Fruit fly (Drosophila melanogaster): ENCODE results near the gene CG31668.
A peak's percentile ranks its signal among the peaks of the same experiment; 100 is the strongest.

Gene CG31668

DNA sequence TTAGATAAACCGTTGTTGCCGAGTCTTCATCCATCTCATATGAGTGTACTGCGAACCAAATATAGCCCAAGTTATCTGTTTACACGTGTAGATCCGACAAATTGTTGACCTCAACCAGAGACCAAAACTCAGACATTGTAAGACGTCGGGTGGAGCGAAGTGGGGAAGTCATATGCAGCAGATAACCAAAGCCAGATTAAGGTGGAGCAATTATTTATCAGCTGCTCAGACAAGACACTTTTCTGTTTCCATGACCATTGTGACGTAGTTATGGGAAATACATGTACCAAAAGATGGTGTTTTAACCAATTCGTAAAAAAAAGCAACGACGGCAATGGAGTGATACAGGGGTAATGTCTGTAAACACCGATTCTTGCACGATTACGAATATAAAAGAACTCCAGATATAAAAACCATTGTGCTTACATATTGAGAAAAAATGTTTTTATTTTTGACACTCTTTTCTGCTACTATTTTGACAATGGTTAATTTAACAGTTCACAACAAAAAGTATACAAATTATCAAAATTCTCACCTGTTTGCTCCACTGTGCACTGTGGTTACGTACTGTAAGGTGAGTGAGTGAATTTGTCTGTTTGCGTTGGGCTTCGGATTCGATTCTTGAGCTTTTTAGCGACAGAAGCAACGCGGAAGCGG, 28.5 kb downstream of the CG31668 start (continued):
- TF ChIP-seq Max (GFP tag; optimal IDR thresholded peaks at IDR 0.05): peak; percentile 48
- TF ChIP-seq ems (GFP tag; optimal IDR thresholded peaks at IDR 0.05): peak; percentile 9
- TF ChIP-seq CG1529 (GFP tag; optimal IDR thresholded peaks at IDR 0.05): no peak
- no peak for TF ChIP-seq Doc2 (GFP tag; IDR thresholded peaks at IDR 0.05)
- TF ChIP-seq CG2199 (GFP tag; IDR thresholded peaks at IDR 0.05): no peak
- peak; percentile 39; the same call in 1 of the 3 replicates for TF ChIP-seq CG17361 (GFP tag; IDR thresholded peaks at IDR 0.05)
- TF ChIP-seq CG4404 (GFP tag; IDR thresholded peaks at IDR 0.05): no peak
- TF ChIP-seq crol (GFP tag; IDR thresholded peaks at IDR 0.05): no peak
- peak; percentile 49 for TF ChIP-seq fd96Cb (tag; optimal IDR thresholded peaks at IDR 0.05)
- no peak for TF ChIP-seq kay (GFP tag; optimal IDR thresholded peaks at IDR 0.05)
- TF ChIP-seq CG42726 (GFP tag; IDR thresholded peaks at IDR 0.05; ENCODE audit: partially characterized antibody): no peak
- TF ChIP-seq insv (GFP tag; optimal IDR thresholded peaks at IDR 0.05): no peak
- no peak for TF ChIP-seq CG6654 (GFP tag; optimal IDR thresholded peaks at IDR 0.05)
- TF ChIP-seq HLH4C (GFP tag; IDR thresholded peaks at IDR 0.05; ENCODE audit: partially characterized antibody): no peak

DNA sequence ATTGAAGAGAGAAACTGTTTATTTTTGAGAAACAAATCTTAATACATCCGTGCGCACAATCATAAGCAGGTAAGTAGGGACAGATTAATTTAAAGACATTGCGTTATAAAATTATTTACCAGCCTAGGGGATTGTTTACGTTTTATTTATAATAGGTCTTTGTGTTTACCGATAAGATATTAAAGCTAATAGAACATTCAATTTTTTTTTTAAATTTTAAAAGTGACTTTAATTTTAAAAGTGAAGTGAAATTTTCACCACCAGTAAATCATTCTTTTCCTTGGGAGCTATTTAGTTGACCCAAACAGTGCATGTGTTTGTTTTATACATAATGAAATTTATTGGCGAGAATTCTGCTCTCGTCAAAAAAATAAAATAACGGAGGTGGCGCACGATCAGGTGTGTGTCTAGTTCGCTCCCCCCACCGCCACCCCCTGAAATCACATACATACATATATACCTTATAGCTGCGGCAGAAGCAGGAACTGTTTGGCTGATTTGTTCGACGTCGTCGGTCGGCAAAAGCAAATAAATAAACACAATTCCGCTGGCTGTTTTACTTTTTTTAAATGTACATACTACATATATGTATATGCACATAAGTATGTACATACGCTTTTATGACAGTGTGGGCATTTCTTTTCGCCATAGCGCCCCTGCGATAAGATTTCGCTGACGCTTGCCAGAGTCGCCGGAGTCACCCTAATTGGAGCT, 29.9 kb downstream of the CG31668 start:
- TF ChIP-seq Hmr (GFP tag; optimal IDR thresholded peaks at IDR 0.05): peak; percentile 73
- no peak for TF ChIP-seq slou (GFP tag; optimal IDR thresholded peaks at IDR 0.05)
- TF ChIP-seq CrebB (tag; optimal IDR thresholded peaks at IDR 0.05): no peak
- no peak for TF ChIP-seq Asciz (GFP tag; optimal IDR thresholded peaks at IDR 0.05)
- no peak for TF ChIP-seq CG17328 (GFP tag; IDR thresholded peaks at IDR 0.05)
- TF ChIP-seq CG6765 (GFP tag; optimal IDR thresholded peaks at IDR 0.05): peak; percentile 59
- TF ChIP-seq CG6683 (GFP tag; optimal IDR thresholded peaks at IDR 0.05): no peak
- no peak for TF ChIP-seq CG14860 (GFP tag; IDR thresholded peaks at IDR 0.05; ENCODE audit: partially characterized antibody)
- TF ChIP-seq klu (GFP tag; IDR thresholded peaks at IDR 0.05): no peak
- no peak for TF ChIP-seq NK7.1 (GFP tag; optimal IDR thresholded peaks at IDR 0.05)
- peak; percentile 36 for TF ChIP-seq cad (GFP tag; optimal IDR thresholded peaks at IDR 0.05)
- TF ChIP-seq CG17385 (GFP tag; optimal IDR thresholded peaks at IDR 0.05): no peak
- no peak for TF ChIP-seq Dref (GFP tag; IDR thresholded peaks at IDR 0.05)
- no peak for TF ChIP-seq lov (optimal IDR thresholded peaks at IDR 0.05)
- no peak for TF ChIP-seq lov (GFP tag; IDR thresholded peaks at IDR 0.05)
- no peak for TF ChIP-seq ato (GFP tag; IDR thresholded peaks at IDR 0.05; ENCODE audit: partially characterized antibody)
- no peak for TF ChIP-seq CG2875 (GFP tag; optimal IDR thresholded peaks at IDR 0.05)
- TF ChIP-seq Dbx (GFP tag; IDR thresholded peaks at IDR 0.05): peak; percentile 65; the same call in 2 of the 3 replicates
- no peak for TF ChIP-seq Atf3 (GFP tag; optimal IDR thresholded peaks at IDR 0.05)
- TF ChIP-seq CG11560 (tag; IDR thresholded peaks at IDR 0.05): 0 out of 3 replicates have a peak, but pooled peaks have one; percentile 13
- no peak for TF ChIP-seq Optix (GFP tag; IDR thresholded peaks at IDR 0.05)
- peak; percentile 77 for TF ChIP-seq CG15269 (tag; optimal IDR thresholded peaks at IDR 0.05)
- no peak for TF ChIP-seq CG34224 (GFP tag; IDR thresholded peaks at IDR 0.05; ENCODE audit: partially characterized antibody)
- TF ChIP-seq CG1603 (tag; optimal IDR thresholded peaks at IDR 0.05): no peak
- TF ChIP-seq Sry-δ (GFP tag; optimal IDR thresholded peaks at IDR 0.05): no peak
- TF ChIP-seq Ptx1 (GFP tag; IDR thresholded peaks at IDR 0.05): peak; percentile 54; the same call in 1 of the 2 replicates
- no peak for TF ChIP-seq CG42726 (GFP tag; IDR thresholded peaks at IDR 0.05; ENCODE audit: partially characterized antibody)
- no peak for TF ChIP-seq sens-2 (GFP tag; IDR thresholded peaks at IDR 0.05)
- TF ChIP-seq schlank (tag; optimal IDR thresholded peaks at IDR 0.05): no peak
- TF ChIP-seq CG8290 (GFP tag; optimal IDR thresholded peaks at IDR 0.05): no peak
- TF ChIP-seq CG8290 (tag; optimal IDR thresholded peaks at IDR 0.05): peak in 1 of 2 experiments; percentile 18
- no peak for TF ChIP-seq Dfd (GFP tag; optimal IDR thresholded peaks at IDR 0.05)
- peak; percentile 53 for TF ChIP-seq CG9817 (tag; optimal IDR thresholded peaks at IDR 0.05)
- no peak for TF ChIP-seq CG12236 (GFP tag; optimal IDR thresholded peaks at IDR 0.05)
- TF ChIP-seq CG9437 (GFP tag; optimal IDR thresholded peaks at IDR 0.05): peak; percentile 67
- no peak for TF ChIP-seq tup (GFP tag; optimal IDR thresholded peaks at IDR 0.05)
